Worm (Caenorhabditis elegans): ENCODE data around the gene acr-9.

acr-9 gene

ce11 chrX:13598021-13598499 lies 48.6 kb downstream of the acr-9 start, which contains the start of gene bra-1 (continued):
- no peak for TF ChIP-seq K09A11.1 (tag; optimal IDR thresholded peaks at IDR 0.05; ENCODE audit: insufficient read depth)
- no peak for TF ChIP-seq ama-1 (optimal IDR thresholded peaks at IDR 0.05)
- TF ChIP-seq tbx-7 (tag; optimal IDR thresholded peaks at IDR 0.05): no peak
- no peak for TF ChIP-seq ceh-9 (tag; optimal IDR thresholded peaks at IDR 0.05)
- peak; percentile 4 for TF ChIP-seq pros-1 (tag; optimal IDR thresholded peaks at IDR 0.05)
- TF ChIP-seq pax-1 (tag; optimal IDR thresholded peaks at IDR 0.05): no peak
- TF ChIP-seq unc-86 (tag; optimal IDR thresholded peaks at IDR 0.05): peak; percentile 26
- TF ChIP-seq ceh-48 (tag; optimal IDR thresholded peaks at IDR 0.05): peak; percentile 47
- TF ChIP-seq npax-4 (tag; optimal IDR thresholded peaks at IDR 0.05): no peak
- TF ChIP-seq lim-6 (tag; optimal IDR thresholded peaks at IDR 0.05): peak; percentile 64
- TF ChIP-seq ceh-6 (GFP tag; optimal IDR thresholded peaks at IDR 0.05): no peak
- TF ChIP-seq elt-2 (tag; optimal IDR thresholded peaks at IDR 0.05): no peak
- no peak for TF ChIP-seq ztf-16 (tag; optimal IDR thresholded peaks at IDR 0.05)
- TF ChIP-seq pha-4 (tag; optimal IDR thresholded peaks at IDR 0.05): no peak
- TF ChIP-seq hlh-15 (tag; optimal IDR thresholded peaks at IDR 0.05): no peak
- TF ChIP-seq eyg-1 (tag; optimal IDR thresholded peaks at IDR 0.05): no peak
- no peak for TF ChIP-seq pqm-1 (tag; optimal IDR thresholded peaks at IDR 0.05)

- TF ChIP-seq unc-42 (tag; optimal IDR thresholded peaks at IDR 0.05) (peak; percentile 33), ceh-45 (GFP tag; IDR thresholded peaks at IDR 0.05) (no peak), elt-2 (tag; optimal IDR thresholded peaks at IDR 0.05) (peak; percentile 46), F13H6.1 (tag; optimal IDR thresholded peaks at IDR 0.05) (no peak), unc-55 (GFP tag; optimal IDR thresholded peaks at IDR 0.05) (peak; percentile 59), nfya-1 (tag; optimal IDR thresholded peaks at IDR 0.05) (peak; percentile 29), hlh-15 (tag; optimal IDR thresholded peaks at IDR 0.05) (no peak), pat-9 (tag; optimal IDR thresholded peaks at IDR 0.05) (no peak), ceh-22 (tag; optimal IDR thresholded peaks at IDR 0.05) (no peak), hlh-30 (tag; optimal IDR thresholded peaks at IDR 0.05; ENCODE audit: insufficient read depth) (peak; percentile 87), tbx-2 (tag; optimal IDR thresholded peaks at IDR 0.05) (peak; percentile 22), elt-4 (tag; optimal IDR thresholded peaks at IDR 0.05) (no peak), C08G9.2 (tag; optimal IDR thresholded peaks at IDR 0.05) (no peak)
Observed at ce11 chrX:13596003-13596767, 50.5 kb downstream of the acr-9 start, which contains the start of gene F54B11.5. TSS of gene F54B11.5 (minus strand) at chrX:13596068.

- TF ChIP-seq K02D7.2 (tag; optimal IDR thresholded peaks at IDR 0.05): no peak
- TF ChIP-seq npax-4 (tag; optimal IDR thresholded peaks at IDR 0.05): no peak
- TF ChIP-seq ceh-31 (tag; optimal IDR thresholded peaks at IDR 0.05): no peak
- no peak for TF ChIP-seq dve-1 (tag; optimal IDR thresholded peaks at IDR 0.05)
- no peak for TF ChIP-seq gmeb-2 (tag; optimal IDR thresholded peaks at IDR 0.05)
- TF ChIP-seq pha-4 (tag; optimal IDR thresholded peaks at IDR 0.05): no peak
- TF ChIP-seq fax-1 (tag; optimal IDR thresholded peaks at IDR 0.05): no peak
- no peak for TF ChIP-seq hlh-6 (tag; optimal IDR thresholded peaks at IDR 0.05)
- TF ChIP-seq ttx-3 (tag; optimal IDR thresholded peaks at IDR 0.05): no peak
- TF ChIP-seq pax-1 (tag; optimal IDR thresholded peaks at IDR 0.05): no peak
- TF ChIP-seq T23F11.4 (GFP tag; optimal IDR thresholded peaks at IDR 0.05): no peak
Observed at ce11 chrX:13592367-13592766, 54.3 kb downstream of the acr-9 start, which contains the start of gene F54B11.4. TSS of gene F54B11.4 (plus strand) at chrX:13592667.
